Worm (Caenorhabditis elegans): Measurements from ENCODE around the gene K12H4.6.

The K12H4.6 gene

DNA sequence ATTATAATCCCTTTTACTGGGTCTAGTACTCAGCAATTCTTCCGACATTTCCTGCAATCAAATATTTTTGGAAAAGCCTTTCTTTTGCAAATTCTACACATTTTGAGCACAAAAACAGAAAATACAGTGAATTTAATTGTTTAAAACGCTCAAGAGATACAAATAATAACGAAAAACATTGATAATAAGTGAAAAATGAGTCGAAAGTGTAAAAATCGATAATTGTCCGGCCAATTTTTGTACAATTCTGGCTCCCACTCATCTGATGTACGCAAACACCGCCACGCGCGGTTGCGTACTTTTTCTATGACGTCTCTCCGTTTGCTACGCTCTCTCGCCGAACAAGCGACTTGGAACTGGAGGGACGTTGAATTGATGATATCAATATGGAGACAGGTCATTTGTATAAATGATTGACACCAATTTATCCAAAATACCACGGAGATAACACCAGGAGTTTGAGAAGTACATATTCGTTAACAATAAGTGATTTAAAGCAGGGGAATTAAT, 21.8 kb downstream of the K12H4.6 start, which contains the start of gene lin-36 (continued):
- TF ChIP-seq pha-4 (GFP tag; IDR thresholded peaks at IDR 0.05) (no peak), pha-4 (tag; optimal IDR thresholded peaks at IDR 0.05) (peak; percentile 74), skn-1 (tag; optimal IDR thresholded peaks at IDR 0.05) (no peak), mep-1 (tag; optimal IDR thresholded peaks at IDR 0.05) (peak; percentile 79), mxl-3 (GFP tag; optimal IDR thresholded peaks at IDR 0.05) (peak; percentile 62), madf-9 (GFP tag; conservative IDR thresholded peaks at IDR 0.05) (0 out of 2 replicates have a peak, but pooled peaks have one; percentile 21), nhr-48 (tag; optimal IDR thresholded peaks at IDR 0.05) (no peak), T26A8.4 (GFP tag; IDR thresholded peaks at IDR 0.05) (peak; percentile 56), Y48G9A.11 (GFP tag; IDR thresholded peaks at IDR 0.05) (no peak), nhr-28 (tag; optimal IDR thresholded peaks at IDR 0.05) (peak; percentile 68)

DNA sequence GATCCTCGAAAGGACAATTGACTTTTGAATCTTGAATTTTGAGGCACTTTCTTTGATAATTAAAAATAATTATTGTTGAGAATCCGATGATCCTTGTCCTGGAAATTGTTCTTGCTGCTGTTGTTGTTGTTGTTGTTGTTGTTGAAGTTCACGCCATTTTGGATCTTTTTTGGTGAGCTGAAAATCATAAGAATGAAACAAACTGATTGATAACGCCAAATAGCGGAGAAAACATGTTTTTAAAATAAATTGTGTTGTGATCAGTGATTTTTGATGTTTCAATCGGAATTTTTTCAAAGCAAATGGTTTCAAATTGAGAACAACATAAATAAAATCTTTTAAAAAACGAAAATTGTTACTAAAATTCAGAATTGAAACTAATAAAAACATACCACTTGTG, 25.6 kb downstream of the K12H4.6 start:
- no peak for TF ChIP-seq nhr-41 (GFP tag; IDR thresholded peaks at IDR 0.05)
- no peak for TF ChIP-seq daf-16 (GFP tag; optimal IDR thresholded peaks at IDR 0.05)
- peak; percentile 96 for TF ChIP-seq daf-16 (tag; optimal IDR thresholded peaks at IDR 0.05)
- TF ChIP-seq lin-13 (GFP tag; optimal IDR thresholded peaks at IDR 0.05): no peak
- TF ChIP-seq hif-1 (tag; optimal IDR thresholded peaks at IDR 0.05): no peak
- TF ChIP-seq madf-9 (GFP tag; conservative IDR thresholded peaks at IDR 0.05): no peak
- no peak for TF ChIP-seq unc-39 (tag; optimal IDR thresholded peaks at IDR 0.05)

DNA sequence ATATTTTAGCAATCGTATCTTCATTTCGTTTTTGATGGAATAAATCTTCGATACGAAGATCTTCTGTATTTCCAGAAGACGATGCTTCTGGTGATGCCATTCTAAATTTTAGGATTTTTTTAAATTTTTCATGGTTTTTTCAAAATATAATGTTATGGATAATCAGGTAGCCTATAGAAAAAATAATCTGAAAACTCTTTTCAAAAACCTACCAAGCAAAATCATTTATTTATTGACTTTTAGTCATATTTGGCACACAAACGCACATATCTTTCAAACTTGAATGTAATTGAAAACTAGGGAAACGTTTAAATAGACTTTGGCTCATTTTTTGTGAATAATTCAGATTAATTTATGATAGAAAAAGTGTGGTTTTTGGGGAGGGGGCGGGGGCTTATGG, 26.2 kb downstream of the K12H4.6 start, which contains the start of gene F44B9.5:
Gene F44B9.5, minus strand, starts transcription at position 101 of the 400 bp plus-strand sequence.
- peak; percentile 42 for TF ChIP-seq aha-1 (tag)
- no peak for TF ChIP-seq nhr-77 (tag; optimal IDR thresholded peaks at IDR 0.05)
- no peak for TF ChIP-seq skn-1 (tag; optimal IDR thresholded peaks at IDR 0.05)
- TF ChIP-seq vab-7 (GFP tag; IDR thresholded peaks at IDR 0.05): no peak

DNA sequence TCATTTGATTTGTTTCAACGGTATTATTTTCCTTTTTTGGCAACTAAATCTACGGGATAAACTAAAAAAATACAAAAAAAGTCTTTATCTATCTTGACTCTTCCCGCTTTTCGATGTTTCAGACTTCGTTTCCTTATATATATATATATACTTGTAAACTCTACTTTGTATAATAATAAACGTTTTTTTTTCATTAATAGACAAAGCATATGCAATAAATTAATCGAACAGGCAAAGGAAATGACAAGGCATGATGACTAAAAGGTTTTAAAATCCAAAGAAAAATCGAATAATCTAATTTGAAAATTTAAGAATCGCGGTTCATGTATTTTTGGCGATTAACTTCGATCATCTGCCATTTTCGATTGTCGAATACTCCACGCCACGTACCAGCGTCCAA, 29.1 kb downstream of the K12H4.6 start:
- TF ChIP-seq dmd-6 (GFP tag; IDR thresholded peaks at IDR 0.05) (no peak), hlh-30 (tag; optimal IDR thresholded peaks at IDR 0.05; ENCODE audit: insufficient read depth) (no peak), vab-7 (GFP tag; IDR thresholded peaks at IDR 0.05) (no peak), lin-29 (GFP tag; IDR thresholded peaks at IDR 0.05) (no peak), lin-1 (GFP tag; IDR thresholded peaks at IDR 0.05) (no peak), nhr-237 (tag; optimal IDR thresholded peaks at IDR 0.05) (no peak), spr-1 (tag; optimal IDR thresholded peaks at IDR 0.05) (no peak), rbr-2 (tag; optimal IDR thresholded peaks at IDR 0.05) (no peak), mes-2 (tag; optimal IDR thresholded peaks at IDR 0.05; ENCODE audit: poor library complexity, severe bottlenecking) (no peak), ceh-82 (tag; optimal IDR thresholded peaks at IDR 0.05) (no peak), zfp-2 (tag; optimal IDR thresholded peaks at IDR 0.05) (no peak), nhr-10 (tag; optimal IDR thresholded peaks at IDR 0.05) (no peak), unc-62 (GFP tag; optimal IDR thresholded peaks at IDR 0.05 in 1 of 2) (no peak), unc-62 (tag; optimal IDR thresholded peaks at IDR 0.05) (no peak)

DNA sequence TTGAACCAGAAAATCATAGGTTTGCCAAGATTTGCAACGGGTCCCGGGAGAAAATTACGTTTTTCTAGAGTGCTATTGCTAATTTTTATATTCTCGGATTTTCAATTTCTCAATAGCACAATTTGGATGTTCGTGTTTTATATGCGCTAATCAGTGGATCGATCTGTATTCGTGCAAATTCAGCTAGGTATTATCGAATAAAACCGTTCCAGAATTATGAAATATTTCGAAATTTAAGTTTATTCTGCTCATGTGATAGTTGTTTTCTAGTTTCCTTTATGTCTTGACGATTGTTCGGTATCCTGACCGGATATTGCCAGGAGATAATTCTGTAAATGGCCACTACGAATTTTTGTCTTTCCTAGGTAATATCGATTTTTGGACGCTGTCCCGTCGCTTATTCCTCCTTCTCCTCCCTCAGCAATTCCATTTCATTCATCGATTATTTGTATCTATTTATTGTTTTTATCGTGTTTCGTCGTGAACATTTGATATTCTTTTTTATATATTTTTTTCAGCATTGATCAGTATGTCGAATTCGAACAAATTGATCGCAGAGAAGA, 32.3 kb downstream of the K12H4.6 start, which contains the start of gene cit-1.2:
Gene cit-1.2, plus strand, starts transcription at position 513 of the 563 bp plus-strand sequence.
- TF ChIP-seq zip-2 (tag; optimal IDR thresholded peaks at IDR 0.05) (peak; percentile 51), nhr-41 (GFP tag; IDR thresholded peaks at IDR 0.05) (no peak), attf-4 (tag; optimal IDR thresholded peaks at IDR 0.05) (no peak), unc-130 (GFP tag; optimal IDR thresholded peaks at IDR 0.05) (no peak)
